Fruit fly (Drosophila melanogaster) whole organism, embryonic: ENCODE data around the gene CG10137.

Experiments used
- Adf1 ChIP-seq: fragments of 200-800 bp; sonication (Bioruptor generic); IDR thresholded peaks from 2 replicates; pipeline ENCODE4 v1.3.6; 2022; ENCODE audit warnings: missing biosample characterization, missing genetic modification characterization
- BtbVII ChIP-seq: fragments of 200-800 bp; sonication (Bioruptor generic); optimal IDR thresholded peaks from 3 replicates; lab custom pipeline; 2017; ENCODE audit warnings: missing biosample characterization, mild to moderate bottlenecking, missing genetic modification characterization
- CG10321 ChIP-seq: fragments of 200-800 bp; sonication (Bioruptor generic); IDR thresholded peaks from 2 replicates; pipeline ENCODE4 v1.3.6; 2022; ENCODE audit warnings: missing biosample characterization, missing genetic modification characterization
- CG10462 ChIP-seq: fragments of 200-800 bp; sonication (Bioruptor generic); optimal IDR thresholded peaks from 2 replicates; lab custom pipeline; 2016; ENCODE audit warnings: missing biosample characterization, missing genetic modification characterization
- CG10959 ChIP-seq: fragments of 200-800 bp; sonication (Bioruptor generic); IDR thresholded peaks from 2 replicates; pipeline ENCODE4 v1.3.6; 2022; ENCODE audit warnings: missing biosample characterization, missing genetic modification characterization
- CG1603 ChIP-seq: fragments of 200-800 bp; sonication (Bioruptor generic); optimal IDR thresholded peaks from 2 replicates; lab custom pipeline; 2019; ENCODE audit warnings: missing biosample characterization, mild to moderate bottlenecking, missing genetic modification characterization, moderate library complexity
- CG17385 ChIP-seq: fragments of 200-800 bp; sonication (Bioruptor generic); optimal IDR thresholded peaks from 3 replicates; lab custom pipeline; 2018; ENCODE audit warnings: missing biosample characterization, mild to moderate bottlenecking, missing genetic modification characterization
- CG17829 ChIP-seq: fragments of 200-800 bp; optimal IDR thresholded peaks from 2 replicates; lab custom pipeline; 2019; ENCODE audit warnings: missing biosample characterization, mild to moderate bottlenecking, missing genetic modification characterization, moderate library complexity
- CG3407 ChIP-seq: fragments of 200-800 bp; sonication (Bioruptor generic); optimal IDR thresholded peaks from 2 replicates; lab custom pipeline; 2018; ENCODE audit warnings: missing biosample characterization, mild to moderate bottlenecking, missing genetic modification characterization
- CG34422 ChIP-seq: fragments of 200-800 bp; sonication (Bioruptor generic); IDR thresholded peaks from 3 replicates; pipeline ENCODE4 v1.3.6; 2022; ENCODE audit warnings: missing biosample characterization, missing genetic modification characterization
- CG5180 ChIP-seq: fragments of 200-800 bp; sonication (Bioruptor generic); optimal IDR thresholded peaks from 3 replicates; lab custom pipeline; 2017; ENCODE audit warnings: missing biosample characterization, missing genetic modification characterization, mild to moderate bottlenecking, moderate library complexity, missing genetic modification reagents
- CG8290 ChIP-seq, 3 experiments: fragments of 200-800 bp; sonication (Bioruptor generic); optimal IDR thresholded peaks; 2 replicates each; lab custom pipeline; 2016 to 2019; ENCODE audit warnings: missing biosample characterization in 3 of 3, missing genetic modification characterization in 3 of 3, mild to moderate bottlenecking in 2 of 3, moderate library complexity in 1 of 3
- CHES-1-like ChIP-seq: fragments of 200-800 bp; sonication (Bioruptor generic); optimal IDR thresholded peaks from 2 replicates; lab custom pipeline; 2016; ENCODE audit warnings: missing biosample characterization, missing genetic modification characterization
- Gug ChIP-seq: fragments of 200-800 bp; sonication (Bioruptor generic); IDR thresholded peaks from 4 replicates; pipeline ENCODE4 v1.3.6; 2022; ENCODE audit warnings: missing biosample characterization, missing genetic modification characterization
- HHEX ChIP-seq: fragments of 200-800 bp; sonication (Bioruptor generic); optimal IDR thresholded peaks from 3 replicates; lab custom pipeline; 2017; ENCODE audit warnings: missing biosample characterization, mild to moderate bottlenecking, missing genetic modification characterization, missing genetic modification reagents
- HmgD ChIP-seq: fragments of 200-800 bp; sonication (Bioruptor generic); optimal IDR thresholded peaks from 3 replicates; lab custom pipeline; 2016; ENCODE audit warnings: missing biosample characterization, missing genetic modification characterization
- Med ChIP-seq: fragments of 200-800 bp; sonication (Bioruptor generic); peaks from one replicate; lab custom pipeline; 2016; ENCODE audit warnings: missing biosample characterization, missing genetic modification characterization, mild to moderate bottlenecking, inconsistent platforms, moderate library complexity
- NC2α ChIP-seq: fragments of 200-800 bp; sonication (Bioruptor generic); optimal IDR thresholded peaks from 2 replicates; lab custom pipeline; 2016; ENCODE audit warnings: missing biosample characterization, missing genetic modification characterization
- Nf-YC ChIP-seq: fragments of 200-800 bp; optimal IDR thresholded peaks from 3 replicates; lab custom pipeline; 2019; ENCODE audit warnings: missing biosample characterization, mild to moderate bottlenecking, missing genetic modification characterization, moderate library complexity
- Opbp ChIP-seq: fragments of 200-800 bp; sonication (Bioruptor generic); IDR thresholded peaks from 3 replicates; pipeline ENCODE4 v1.3.6; 2022; ENCODE audit warnings: missing biosample characterization, missing genetic modification characterization; ENCODE audit not compliant: partially characterized antibody
- PHDP ChIP-seq: fragments of 200-800 bp; sonication (Bioruptor generic); optimal IDR thresholded peaks from 3 replicates; lab custom pipeline; 2018; ENCODE audit warnings: missing biosample characterization, mild to moderate bottlenecking, missing genetic modification characterization, moderate library complexity
- Pdp1 ChIP-seq, 2 experiments: fragments of 200-800 bp; sonication (Bioruptor generic); optimal IDR thresholded peaks; 3 replicates each; lab custom pipeline; 2016; ENCODE audit warnings: missing biosample characterization in 2 of 2, missing genetic modification characterization in 2 of 2, mild to moderate bottlenecking in 1 of 2, moderate library complexity in 1 of 2
- Ptx1 ChIP-seq: fragments of 200-800 bp; sonication (Bioruptor generic); IDR thresholded peaks from 2 replicates; pipeline ENCODE4 v1.3.6; 2022; ENCODE audit warnings: missing biosample characterization, missing genetic modification characterization
- Sin3A ChIP-seq: fragments of >200 bp; optimal IDR thresholded peaks from 2 replicates; lab custom pipeline; 2018
- Taf1 ChIP-seq: fragments of 200-800 bp; sonication (Bioruptor generic); IDR thresholded peaks from 2 replicates; pipeline ENCODE4 v1.3.6; 2022; ENCODE audit warnings: missing biosample characterization, missing genetic modification characterization
- Xrp1 ChIP-seq: fragments of 200-800 bp; sonication (Bioruptor generic); IDR thresholded peaks from 2 replicates; pipeline ENCODE4 v1.3.6; 2022; ENCODE audit warnings: missing biosample characterization, missing genetic modification characterization
- amos ChIP-seq: fragments of 200-800 bp; sonication (Bioruptor generic); IDR thresholded peaks from 2 replicates; pipeline ENCODE4 v1.3.6; 2022; ENCODE audit warnings: missing biosample characterization, missing genetic modification characterization; ENCODE audit not compliant: partially characterized antibody
- ase ChIP-seq: fragments of 200-800 bp; sonication (Bioruptor generic); IDR thresholded peaks from 3 replicates; pipeline ENCODE4 v1.3.6; 2022; ENCODE audit warnings: missing biosample characterization, missing genetic modification characterization
- bowl ChIP-seq: fragments of 200-800 bp; sonication (Bioruptor generic); IDR thresholded peaks from 2 replicates; pipeline ENCODE4 v1.3.6; 2022; ENCODE audit warnings: missing biosample characterization, missing genetic modification characterization
- cad ChIP-seq: fragments of >200 bp; optimal IDR thresholded peaks from 2 replicates; lab custom pipeline; 2017; ENCODE audit warnings: missing biosample characterization, missing genetic modification characterization
- ci ChIP-seq: fragments of 200-800 bp; sonication (Bioruptor generic); IDR thresholded peaks from 3 replicates; pipeline ENCODE4 v1.3.6; 2022; ENCODE audit warnings: missing biosample characterization, missing genetic modification characterization
- en ChIP-seq: fragments of 200-800 bp; sonication (Bioruptor generic); optimal IDR thresholded peaks from 2 replicates; lab custom pipeline; 2016; ENCODE audit warnings: missing biosample characterization, missing genetic modification characterization
- kni ChIP-seq: fragments of 200-800 bp; sonication (Bioruptor generic); optimal IDR thresholded peaks from 3 replicates; lab custom pipeline; 2017; ENCODE audit warnings: mild to moderate bottlenecking, missing biosample characterization, missing genetic modification reagents, missing genetic modification characterization
- nerfin-1 ChIP-seq: fragments of 200-800 bp; sonication (Bioruptor generic); optimal IDR thresholded peaks from 3 replicates; lab custom pipeline; 2019; ENCODE audit warnings: missing biosample characterization, mild to moderate bottlenecking, missing genetic modification characterization, moderate library complexity
- nom ChIP-seq: fragments of 200-800 bp; sonication (Bioruptor generic); optimal IDR thresholded peaks from 2 replicates; lab custom pipeline; 2017; ENCODE audit warnings: missing biosample characterization, missing genetic modification characterization, mild to moderate bottlenecking, moderate library complexity, missing genetic modification reagents
- pfk ChIP-seq: fragments of 200-800 bp; sonication (Bioruptor generic); optimal IDR thresholded peaks from 2 replicates; lab custom pipeline; 2018; ENCODE audit warnings: missing biosample characterization, mild to moderate bottlenecking, missing genetic modification characterization, moderate library complexity
- pita ChIP-seq: fragments of 200-800 bp; sonication (Bioruptor generic); optimal IDR thresholded peaks from 2 replicates; lab custom pipeline; 2017; ENCODE audit warnings: missing biosample characterization, mild to moderate bottlenecking, missing genetic modification characterization
- pros ChIP-seq: fragments of 200-800 bp; sonication (Bioruptor generic); optimal IDR thresholded peaks from 3 replicates; lab custom pipeline; 2019; ENCODE audit warnings: missing biosample characterization, mild to moderate bottlenecking, missing genetic modification characterization, moderate library complexity
- rib ChIP-seq: fragments of 200-800 bp; sonication (Bioruptor generic); IDR thresholded peaks from 2 replicates; pipeline ENCODE4 v1.3.6; 2022; ENCODE audit warnings: missing biosample characterization, missing genetic modification characterization
- scrt ChIP-seq: fragments of 200-800 bp; sonication (Bioruptor generic); optimal IDR thresholded peaks from 2 replicates; lab custom pipeline; 2018; ENCODE audit warnings: missing biosample characterization, mild to moderate bottlenecking, missing genetic modification characterization, moderate library complexity
- sens ChIP-seq: fragments of 200-800 bp; sonication (Bioruptor generic); peaks from one replicate; lab custom pipeline; 2016; ENCODE audit warnings: missing biosample characterization, missing genetic modification characterization
- sna ChIP-seq: fragments of 200-800 bp; sonication (Bioruptor generic); IDR thresholded peaks from 2 replicates; pipeline ENCODE4 v1.3.6; 2022; ENCODE audit warnings: missing biosample characterization, missing genetic modification characterization; ENCODE audit not compliant: partially characterized antibody
- sqz ChIP-seq: fragments of 200-800 bp; sonication (Bioruptor generic); optimal IDR thresholded peaks from 3 replicates; lab custom pipeline; 2018; ENCODE audit warnings: missing biosample characterization, mild to moderate bottlenecking, missing genetic modification characterization
- tx ChIP-seq: fragments of 200-800 bp; sonication (Bioruptor generic); optimal IDR thresholded peaks from 2 replicates; lab custom pipeline; 2016; ENCODE audit warnings: missing biosample characterization, missing genetic modification characterization
- unc-4 ChIP-seq: fragments of 200-800 bp; sonication (Bioruptor generic); IDR thresholded peaks from 2 replicates; pipeline ENCODE4 v1.3.6; 2022; ENCODE audit warnings: missing biosample characterization, missing genetic modification characterization; ENCODE audit not compliant: partially characterized antibody
- vfl ChIP-seq: fragments of 200-800 bp; sonication (Bioruptor generic); optimal IDR thresholded peaks from 2 replicates; lab custom pipeline; 2016; ENCODE audit warnings: missing biosample characterization, missing genetic modification characterization
- zen2 ChIP-seq: fragments of 200-800 bp; sonication (Bioruptor generic); IDR thresholded peaks from 3 replicates; pipeline ENCODE4 v1.3.6; 2022; ENCODE audit warnings: missing biosample characterization, missing genetic modification characterization; ENCODE audit not compliant: partially characterized antibody

CG10137 gene

DNA sequence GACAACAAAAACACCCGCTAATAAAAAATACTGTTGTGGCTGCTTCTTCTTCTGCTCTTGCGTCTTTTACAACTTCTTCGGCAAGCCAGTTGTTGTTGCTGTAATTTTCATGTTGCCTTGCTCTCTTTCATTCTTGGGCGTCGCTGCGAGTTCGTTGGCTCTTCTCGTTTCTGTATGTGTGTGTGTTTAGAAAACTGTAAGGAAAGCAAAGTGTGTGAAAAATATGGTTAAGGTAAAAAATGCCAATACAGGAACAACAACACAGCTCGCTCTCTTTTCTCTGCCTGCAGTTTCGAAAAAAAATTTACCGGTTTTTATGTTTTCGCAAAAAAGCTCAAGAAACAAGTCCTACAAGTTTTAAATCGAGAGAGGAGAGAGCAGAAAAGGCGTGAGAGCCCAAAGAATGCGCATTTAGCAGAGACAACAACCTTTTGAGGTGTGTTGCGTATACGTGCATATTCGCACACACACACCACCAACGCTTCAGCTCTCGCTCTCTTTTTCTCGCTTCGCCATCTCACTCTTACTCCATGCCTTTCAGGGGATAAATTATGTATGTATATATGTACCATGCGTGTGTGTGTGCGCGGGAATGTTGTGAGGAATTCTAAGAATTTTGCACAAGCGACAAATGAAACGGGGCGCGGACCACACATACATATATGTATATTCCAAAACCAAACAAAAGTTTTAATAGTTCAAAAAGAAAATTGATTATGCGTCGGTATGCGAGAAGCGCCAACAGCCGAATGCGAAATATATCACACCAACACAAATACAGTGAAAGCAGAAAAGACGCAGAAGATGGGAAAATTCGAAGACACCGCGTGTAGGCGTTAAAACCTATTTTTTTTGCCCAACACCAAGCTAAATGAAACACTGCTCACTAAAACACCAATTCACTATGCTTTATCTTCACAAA, 45.3 kb downstream of the CG10137 start (continued):
- TF ChIP-seq CG8290 (GFP tag; optimal IDR thresholded peaks at IDR 0.05; lab: Kevin White, UChicago), result no peak
- peak in 1 of 2 experiments; percentile 41 for TF ChIP-seq CG8290 (tag; optimal IDR thresholded peaks at IDR 0.05; lab: Kevin White, UChicago)
- TF ChIP-seq pita (GFP tag; lab: Kevin White, UChicago), result peak; percentile 46
- TF ChIP-seq Nf-YC (tag; lab: Kevin White, UChicago), result no peak
- TF ChIP-seq Adf1 (GFP tag; lab: Robert Waterston, UW), result peak; percentile 53; the same call in 1 of the 2 replicates
- peak; percentile 94 for TF ChIP-seq sqz (GFP tag; lab: Kevin White, UChicago)
- 0 out of 3 replicates have a peak, but pooled peaks have one; percentile 38 for TF ChIP-seq zen2 (GFP tag; lab: Robert Waterston, UW)
- peak; percentile 16 for TF ChIP-seq HmgD (GFP tag; lab: Kevin White, UChicago)
- peak; percentile 39 for TF ChIP-seq CG17829
- TF ChIP-seq Pdp1 (GFP tag; optimal IDR thresholded peaks at IDR 0.05; lab: Kevin White, UChicago), result peak in 1 of 2 experiments; percentile 52
- TF ChIP-seq vfl (GFP tag; lab: Kevin White, UChicago), result no peak
- peak; percentile 97 for TF ChIP-seq rib (GFP tag; lab: Robert Waterston, UW)
- TF ChIP-seq cad (GFP tag; lab: Kevin White, UChicago), result peak; percentile 48
- no peak for TF ChIP-seq NC2α (GFP tag; lab: Kevin White, UChicago)
- TF ChIP-seq nerfin-1 (tag; lab: Kevin White, UChicago), result peak; percentile 100
- peak; percentile 79 for TF ChIP-seq pros (GFP tag; lab: Kevin White, UChicago)
- no peak for TF ChIP-seq HHEX
- peak; percentile 32; the same call in 1 of the 3 replicates for TF ChIP-seq ci (GFP tag; lab: Robert Waterston, UW)
- TF ChIP-seq Sin3A (lab: Kevin White, UChicago), result peak; percentile 19
- TF ChIP-seq CG10321 (GFP tag; lab: Robert Waterston, UW), result peak; percentile 27; the same call in 1 of the 2 replicates
- peak; percentile 40 for TF ChIP-seq scrt (GFP tag; lab: Kevin White, UChicago)
- peak; percentile 36 for TF ChIP-seq sens (GFP tag; lab: Kevin White, UChicago)
- peak; percentile 44 for TF ChIP-seq CHES-1-like (GFP tag; lab: Kevin White, UChicago)
- TF ChIP-seq nom, result peak; percentile 34
- TF ChIP-seq CG1603, result peak; percentile 9
- peak; percentile 38; the same call in 1 of the 3 replicates for TF ChIP-seq CG34422 (GFP tag; lab: Robert Waterston, UW)
- TF ChIP-seq unc-4 (GFP tag; lab: Robert Waterston, UW), result peak; percentile 31; the same call in 1 of the 2 replicates
- TF ChIP-seq BtbVII (GFP tag; lab: Kevin White, UChicago), result peak; percentile 0
- TF ChIP-seq CG17385 (GFP tag; lab: Kevin White, UChicago), result peak; percentile 90
- peak; percentile 63 for TF ChIP-seq pfk
- TF ChIP-seq ase, result no peak
- no peak for TF ChIP-seq tx (GFP tag; lab: Kevin White, UChicago)
- TF ChIP-seq Opbp (GFP tag; lab: Robert Waterston, UW), result peak; percentile 40; the same call in 1 of the 3 replicates
- TF ChIP-seq PHDP (tag; lab: Kevin White, UChicago), result no peak
- TF ChIP-seq CG10959, result no peak
- TF ChIP-seq Xrp1 (GFP tag; lab: Robert Waterston, UW), result peak; percentile 6; the same call in 1 of the 2 replicates
- TF ChIP-seq en (GFP tag; lab: Kevin White, UChicago), result no peak
- TF ChIP-seq amos (GFP tag; lab: Robert Waterston, UW), result 0 out of 2 replicates have a peak, but pooled peaks have one; percentile 11
- no peak for TF ChIP-seq CG5180
- TF ChIP-seq kni (GFP tag; lab: Kevin White, UChicago), result peak; percentile 90
- no peak for TF ChIP-seq Taf1 (GFP tag; lab: Robert Waterston, UW)
- no peak for TF ChIP-seq Ptx1 (GFP tag; lab: Robert Waterston, UW)
- TF ChIP-seq CG10462 (GFP tag; lab: Kevin White, UChicago), result no peak
- TF ChIP-seq Gug (GFP tag; lab: Robert Waterston, UW), result no peak
- 0 out of 2 replicates have a peak, but pooled peaks have one; percentile 37 for TF ChIP-seq sna (GFP tag; lab: Robert Waterston, UW)
- TF ChIP-seq Med (GFP tag; lab: Kevin White, UChicago), result peak; percentile 83
- no peak for TF ChIP-seq bowl (GFP tag; lab: Robert Waterston, UW)
- no peak for TF ChIP-seq CG3407 (GFP tag; lab: Kevin White, UChicago)
